Worm (Caenorhabditis elegans) whole organism, late embryonic: ENCODE measurements around the gene Y62E10A.20.

Experiments used
- F13H6.1 ChIP-seq: sonication (generic microtip); optimal IDR thresholded peaks from 2 replicates; lab custom pipeline; 2016; ENCODE audit warnings: missing genetic modification characterization, missing compliant biosample characterization
- ceh-30 ChIP-seq: fragments of 150-350 bp; optimal IDR thresholded peaks from 2 replicates; lab custom pipeline; 2014; ENCODE audit warnings: missing biosample characterization, missing genetic modification characterization
- dve-1 ChIP-seq: sonication (generic microtip); optimal IDR thresholded peaks from 2 replicates; lab custom pipeline; 2017; ENCODE audit warnings: antibody characterized with exemption, mild to moderate bottlenecking, missing genetic modification characterization, missing compliant biosample characterization
- madf-2 ChIP-seq: sonication (generic microtip); optimal IDR thresholded peaks from 2 replicates; lab custom pipeline; 2017; ENCODE audit warnings: missing genetic modification characterization, missing compliant biosample characterization
- rnt-1 ChIP-seq: sonication (generic microtip); optimal IDR thresholded peaks from 2 replicates; lab custom pipeline; 2016; ENCODE audit warnings: missing genetic modification characterization, missing compliant biosample characterization
- tbx-7 ChIP-seq: sonication (generic microtip); optimal IDR thresholded peaks from 2 replicates; lab custom pipeline; 2016; ENCODE audit warnings: missing genotype, missing genetic modification characterization, missing compliant biosample characterization

ce11 chrIV:13400456-13401364 is 14.8 kb upstream of the Y62E10A.20 start, which contains the start of the genes memi-2 and cyp-31A5:
- no peak for TF ChIP-seq ceh-30 (tag; lab: Kevin White, UChicago)
- TF ChIP-seq rnt-1 (tag; lab: Kevin White, UChicago) = no peak
- TF ChIP-seq F13H6.1 (tag; lab: Kevin White, UChicago) = no peak
- TF ChIP-seq dve-1 (tag; lab: Kevin White, UChicago) = no peak
- TF ChIP-seq tbx-7 (tag; lab: Kevin White, UChicago) = no peak
- no peak for TF ChIP-seq madf-2
